Worm (Caenorhabditis elegans) whole organism, L4 larva: Measurements from ENCODE around the gene B0303.4.
A peak's percentile ranks its signal among the peaks of the same experiment; 100 is the strongest.

Source experiments
- F10B5.3 ChIP-seq: sonication (generic microtip); optimal IDR thresholded peaks from 2 replicates; lab custom pipeline; 2016; ENCODE audit warnings: mild to moderate bottlenecking, missing genetic modification characterization, missing compliant biosample characterization
- R02D3.7 ChIP-seq: fragments of 150-350 bp; sonication (generic microtip); optimal IDR thresholded peaks from 3 replicates; lab custom pipeline; 2014; ENCODE audit warnings: missing biosample characterization, missing genetic modification characterization
- T20F7.1 ChIP-seq: fragments of 200-800 bp; sonication (Bioruptor generic); optimal IDR thresholded peaks from 2 replicates; lab custom pipeline; 2018; ENCODE audit warnings: mild to moderate bottlenecking, missing genetic modification characterization, missing compliant biosample characterization
- Y5F2A.4 ChIP-seq: fragments of 200-800 bp; sonication (Bioruptor generic); optimal IDR thresholded peaks from 2 replicates; lab custom pipeline; 2018; ENCODE audit warnings: mild to moderate bottlenecking, missing genetic modification characterization, missing compliant biosample characterization
- Y75B8A.6 ChIP-seq: fragments of 200-800 bp; sonication (Bioruptor generic); IDR thresholded peaks from 2 replicates; pipeline ENCODE4 v1.3.6; 2022; ENCODE audit warnings: missing genetic modification reagents, missing genetic modification characterization, missing compliant biosample characterization
- aly-2 ChIP-seq: sonication (generic microtip); optimal IDR thresholded peaks from 2 replicates; lab custom pipeline; 2018; ENCODE audit warnings: missing biosample characterization, missing genetic modification characterization
- ceh-20 ChIP-seq: fragments of 200-800 bp; sonication (Bioruptor generic); IDR thresholded peaks from 2 replicates; pipeline ENCODE4 v1.3.6; 2022; ENCODE audit warnings: missing genetic modification reagents, missing genetic modification characterization, missing compliant biosample characterization
- ceh-28 ChIP-seq: fragments of 150-350 bp; optimal IDR thresholded peaks from 2 replicates; lab custom pipeline; 2014; ENCODE audit warnings: missing biosample characterization, missing genetic modification reagents, missing genetic modification characterization
- ceh-82 ChIP-seq: sonication (generic microtip); optimal IDR thresholded peaks from 2 replicates; lab custom pipeline; 2017; ENCODE audit warnings: missing biosample characterization, missing genetic modification characterization
- ctbp-1 ChIP-seq: fragments of 200-800 bp; sonication (Bioruptor generic); IDR thresholded peaks from 2 replicates; pipeline ENCODE4 v1.3.6; 2022; ENCODE audit warnings: missing genetic modification reagents, missing genetic modification characterization, missing compliant biosample characterization
- daf-8 ChIP-seq: fragments of 200-800 bp; sonication (Bioruptor generic); IDR thresholded peaks from 2 replicates; pipeline ENCODE4 v1.3.6; 2022; ENCODE audit warnings: missing genetic modification characterization, missing compliant biosample characterization
- dmd-9 ChIP-seq: fragments of 200-800 bp; sonication (Bioruptor generic); IDR thresholded peaks from 2 replicates; pipeline ENCODE4 v1.3.6; 2022; ENCODE audit warnings: missing genetic modification reagents, missing genetic modification characterization, missing compliant biosample characterization
- dpl-1 ChIP-seq: fragments of 150-350 bp; optimal IDR thresholded peaks from 2 replicates; lab custom pipeline; 2014; ENCODE audit warnings: missing biosample characterization, missing genetic modification reagents, missing genetic modification characterization
- duxl-1 ChIP-seq: sonication (generic microtip); optimal IDR thresholded peaks from 2 replicates; lab custom pipeline; 2016; ENCODE audit warnings: mild to moderate bottlenecking, missing genetic modification characterization, moderate library complexity, missing compliant biosample characterization; ENCODE audit not compliant: poor library complexity
- dve-1 ChIP-seq: sonication (generic microtip); optimal IDR thresholded peaks from 2 replicates; lab custom pipeline; 2017; ENCODE audit warnings: antibody characterized with exemption, mild to moderate bottlenecking, missing genetic modification characterization, missing compliant biosample characterization; ENCODE audit not compliant: insufficient read depth
- egl-27 ChIP-seq: sonication (generic microtip); optimal IDR thresholded peaks from 3 replicates; lab custom pipeline; 2017; ENCODE audit warnings: missing biosample characterization, missing genetic modification reagents, missing genetic modification characterization
- egl-43 ChIP-seq: fragments of 200-800 bp; sonication (Bioruptor generic); IDR thresholded peaks from 2 replicates; pipeline ENCODE4 v1.3.6; 2022; ENCODE audit warnings: missing genetic modification reagents, missing genetic modification characterization, missing compliant biosample characterization
- fkh-10 ChIP-seq: fragments of 150-350 bp; optimal IDR thresholded peaks from 2 replicates; lab custom pipeline; 2014; ENCODE audit warnings: missing biosample characterization, missing genetic modification reagents, missing genetic modification characterization
- fos-1 ChIP-seq: fragments of 150-350 bp; optimal IDR thresholded peaks from 2 replicates; lab custom pipeline; 2014; ENCODE audit warnings: missing biosample characterization, missing genetic modification characterization
- gei-8 ChIP-seq: fragments of 200-800 bp; sonication (Bioruptor generic); optimal IDR thresholded peaks from 2 replicates; lab custom pipeline; 2018; ENCODE audit warnings: mild to moderate bottlenecking, missing genetic modification characterization, missing compliant biosample characterization
- hlh-30 ChIP-seq: sonication (generic microtip); optimal IDR thresholded peaks from 2 replicates; lab custom pipeline; 2017; ENCODE audit warnings: antibody characterized with exemption, mild to moderate bottlenecking, missing genetic modification characterization, missing compliant biosample characterization; ENCODE audit not compliant: insufficient read depth
- hmg-1.1 ChIP-seq: fragments of 200-800 bp; sonication (Bioruptor generic); IDR thresholded peaks from 2 replicates; pipeline ENCODE4 v1.3.6; 2022; ENCODE audit warnings: missing genetic modification reagents, missing genetic modification characterization, missing compliant biosample characterization
- jun-1 ChIP-seq: fragments of 150-350 bp; optimal IDR thresholded peaks from 2 replicates; lab custom pipeline; 2014; ENCODE audit warnings: missing biosample characterization, missing genetic modification reagents, missing genetic modification characterization
- lin-1 ChIP-seq: fragments of 200-800 bp; sonication (Bioruptor generic); IDR thresholded peaks from 2 replicates; pipeline ENCODE4 v1.3.6; 2022; ENCODE audit warnings: missing genetic modification reagents, missing genetic modification characterization, missing compliant biosample characterization
- lin-13 ChIP-seq: fragments of 150-350 bp; optimal IDR thresholded peaks from 2 replicates; lab custom pipeline; 2014; ENCODE audit warnings: missing biosample characterization, missing genetic modification reagents, missing genetic modification characterization
- lin-15B ChIP-seq: fragments of 150-350 bp; sonication (generic microtip); optimal IDR thresholded peaks from 3 replicates; lab custom pipeline; 2014; ENCODE audit warnings: missing biosample characterization, missing genetic modification characterization
- lin-29 ChIP-seq: fragments of 200-800 bp; sonication (Bioruptor generic); IDR thresholded peaks from 2 replicates; pipeline ENCODE4 v1.3.6; 2022; ENCODE audit warnings: missing genetic modification reagents, missing genetic modification characterization, missing compliant biosample characterization
- lin-39 ChIP-seq: fragments of 150-350 bp; optimal IDR thresholded peaks from 2 replicates; lab custom pipeline; 2014; ENCODE audit warnings: missing biosample characterization, missing genetic modification reagents, missing genetic modification characterization
- lir-3 ChIP-seq: sonication (generic microtip); optimal IDR thresholded peaks from 2 replicates; lab custom pipeline; 2016; ENCODE audit warnings: mild to moderate bottlenecking, missing genetic modification characterization, missing compliant biosample characterization
- mep-1 ChIP-seq: fragments of 150-350 bp; sonication (generic microtip); optimal IDR thresholded peaks from 3 replicates; lab custom pipeline; 2014; ENCODE audit warnings: missing biosample characterization, missing genetic modification characterization
- mxl-2 ChIP-seq: fragments of 200-800 bp; sonication (Bioruptor generic); conservative IDR thresholded peaks from 2 replicates; pipeline ENCODE4 v1.3.6; 2022; ENCODE audit warnings: missing genetic modification reagents, missing genetic modification characterization, missing compliant biosample characterization
- mxl-3 ChIP-seq: fragments of 200-800 bp; sonication (Bioruptor generic); optimal IDR thresholded peaks from 2 replicates; lab custom pipeline; 2018; ENCODE audit warnings: mild to moderate bottlenecking, missing genetic modification characterization, missing compliant biosample characterization
- nhr-11 ChIP-seq: fragments of 150-350 bp; optimal IDR thresholded peaks from 2 replicates; lab custom pipeline; 2014; ENCODE audit warnings: missing biosample characterization, missing genetic modification characterization
- nhr-111 ChIP-seq: fragments of 200-800 bp; sonication (Bioruptor generic); optimal IDR thresholded peaks from 2 replicates; lab custom pipeline; 2018; ENCODE audit warnings: mild to moderate bottlenecking, missing genetic modification characterization, missing compliant biosample characterization
- nhr-25 ChIP-seq: sonication (generic microtip); optimal IDR thresholded peaks from 2 replicates; lab custom pipeline; 2017; ENCODE audit warnings: missing genetic modification characterization, mild to moderate bottlenecking, missing compliant biosample characterization, antibody characterized with exemption, moderate library complexity, borderline replicate concordance; ENCODE audit not compliant: insufficient read depth
- nhr-28 ChIP-seq: fragments of 150-350 bp; optimal IDR thresholded peaks from 2 replicates; lab custom pipeline; 2014; ENCODE audit warnings: missing biosample characterization, missing genetic modification characterization
- nhr-6 ChIP-seq: fragments of 150-350 bp; optimal IDR thresholded peaks from 2 replicates; lab custom pipeline; 2014; ENCODE audit warnings: missing biosample characterization, missing genetic modification characterization
- pha-4 ChIP-seq, 2 experiments: fragments of 150-350 bp in 1 of 2; fragments of 200-800 bp in 1 of 2; sonication (Bioruptor generic) in 1 of 2; IDR thresholded peaks in 1 of 2; optimal IDR thresholded peaks in 1 of 2; 2 replicates each; pipeline versions ENCODE4 v1.3.6 to Lab custom; 2014 to 2022; ENCODE audit warnings: missing genetic modification characterization in 2 of 2, missing genetic modification reagents in 2 of 2, missing biosample characterization in 1 of 2, missing compliant biosample characterization in 1 of 2
- php-3 ChIP-seq: fragments of 200-800 bp; sonication (Bioruptor generic); IDR thresholded peaks from 2 replicates; pipeline ENCODE4 v1.3.6; 2022; ENCODE audit warnings: missing genetic modification reagents, missing genetic modification characterization, missing compliant biosample characterization
- pqm-1 ChIP-seq: sonication (generic microtip); optimal IDR thresholded peaks from 2 replicates; lab custom pipeline; 2017; ENCODE audit warnings: missing biosample characterization, missing genetic modification characterization
- set-16 ChIP-seq: fragments of 200-800 bp; sonication (Bioruptor generic); IDR thresholded peaks from 2 replicates; pipeline ENCODE4 v1.3.6; 2022; ENCODE audit warnings: missing genetic modification reagents, missing genetic modification characterization, missing compliant biosample characterization
- snpc-1.2 ChIP-seq: fragments of 200-800 bp; sonication (Bioruptor generic); IDR thresholded peaks from 2 replicates; pipeline ENCODE4 v1.3.6; 2022; ENCODE audit warnings: missing genetic modification reagents, missing genetic modification characterization, missing compliant biosample characterization
- snpc-4 ChIP-seq: fragments of 150-350 bp; optimal IDR thresholded peaks from 2 replicates; lab custom pipeline; 2014; ENCODE audit warnings: missing biosample characterization, missing genetic modification characterization
- spr-3 ChIP-seq: fragments of 200-800 bp; sonication (Bioruptor generic); optimal IDR thresholded peaks from 2 replicates; lab custom pipeline; 2018; ENCODE audit warnings: mild to moderate bottlenecking, missing genetic modification characterization, missing compliant biosample characterization
- tag-97 ChIP-seq: fragments of 200-800 bp; sonication (Bioruptor generic); IDR thresholded peaks from 2 replicates; pipeline ENCODE4 v1.3.6; 2022; ENCODE audit warnings: missing genetic modification characterization, missing compliant biosample characterization
- unc-39 ChIP-seq: sonication (generic microtip); optimal IDR thresholded peaks from 2 replicates; lab custom pipeline; 2017; ENCODE audit warnings: missing biosample characterization, missing genetic modification characterization
- vab-7 ChIP-seq: fragments of 200-800 bp; sonication (Bioruptor generic); IDR thresholded peaks from 2 replicates; pipeline ENCODE4 v1.3.6; 2022; ENCODE audit warnings: missing genetic modification reagents, missing genetic modification characterization, missing compliant biosample characterization
- zag-1 ChIP-seq: fragments of 150-350 bp; optimal IDR thresholded peaks from 2 replicates; lab custom pipeline; 2014; ENCODE audit warnings: missing biosample characterization, missing genetic modification characterization
- zfp-3 ChIP-seq: fragments of 200-800 bp; sonication (Bioruptor generic); conservative IDR thresholded peaks from 2 replicates; pipeline ENCODE4 v1.3.6; 2022; ENCODE audit warnings: missing genetic modification reagents, missing genetic modification characterization, missing compliant biosample characterization
- zip-2 ChIP-seq: fragments of 150-350 bp; optimal IDR thresholded peaks from 2 replicates; lab custom pipeline; 2014; ENCODE audit warnings: missing biosample characterization, missing genetic modification characterization
- ztf-7 ChIP-seq: fragments of 150-350 bp; optimal IDR thresholded peaks from 2 replicates; lab custom pipeline; 2014; ENCODE audit warnings: missing biosample characterization, missing genetic modification characterization

B0303.4 gene

DNA sequence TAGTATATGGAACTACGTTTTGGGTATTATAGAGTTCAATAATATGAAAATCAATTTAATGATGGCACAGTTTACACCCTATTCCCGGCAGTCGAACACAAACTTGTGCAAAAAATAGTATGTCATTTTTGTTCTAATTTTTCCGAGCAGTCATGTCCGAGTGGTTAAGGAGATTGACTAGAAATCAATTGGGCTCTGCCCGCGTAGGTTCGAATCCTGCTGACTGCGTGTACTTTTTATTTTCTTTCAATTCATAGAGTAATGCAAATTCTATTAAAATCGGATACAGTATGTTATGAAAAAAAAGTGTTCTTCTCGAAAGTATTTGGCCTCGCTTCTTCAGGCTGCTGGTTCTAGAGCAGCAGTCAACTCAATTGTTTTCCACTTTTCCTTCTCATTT, 43.6 kb upstream of the B0303.4 start (continued):
- TF ChIP-seq pha-4 (GFP tag; IDR thresholded peaks at IDR 0.05; lab: Robert Waterston, UW) (peak; percentile 66; the same call in 1 of the 2 replicates), pha-4 (tag; optimal IDR thresholded peaks at IDR 0.05; lab: Kevin White, UChicago) (no peak), fkh-10 (no peak), nhr-28 (tag; lab: Kevin White, UChicago) (no peak), hmg-1.1 (GFP tag; lab: Robert Waterston, UW) (0 out of 2 replicates have a peak, but pooled peaks have one; percentile 12), unc-39 (tag; lab: Kevin White, UChicago) (no peak), snpc-4 (tag; lab: Kevin White, UChicago) (no peak), pqm-1 (tag; lab: Kevin White, UChicago) (no peak), jun-1 (tag; lab: Kevin White, UChicago) (no peak), dve-1 (tag; lab: Kevin White, UChicago) (no peak), lin-1 (no peak), nhr-11 (tag; lab: Kevin White, UChicago) (no peak), php-3 (GFP tag; lab: Robert Waterston, UW) (no peak), aly-2 (no peak), lir-3 (tag; lab: Kevin White, UChicago) (no peak), lin-29 (GFP tag; lab: Robert Waterston, UW) (no peak), mxl-2 (no peak), T20F7.1 (GFP tag; lab: Kevin White, UChicago) (peak; percentile 13), nhr-6 (tag; lab: Kevin White, UChicago) (no peak), daf-8 (GFP tag; lab: Robert Waterston, UW) (no peak), ceh-82 (no peak), dpl-1 (GFP tag; lab: Kevin White, UChicago) (no peak), egl-27 (tag; lab: Kevin White, UChicago) (no peak), ctbp-1 (GFP tag; lab: Robert Waterston, UW) (0 out of 2 replicates have a peak, but pooled peaks have one; percentile 32), R02D3.7 (tag; lab: Kevin White, UChicago) (no peak), nhr-25 (tag; lab: Kevin White, UChicago) (no peak), spr-3 (GFP tag; lab: Kevin White, UChicago) (no peak), lin-15B (tag; lab: Kevin White, UChicago) (no peak), ztf-7 (tag; lab: Kevin White, UChicago) (no peak), ceh-28 (tag; lab: Kevin White, UChicago) (no peak), lin-39 (tag; lab: Kevin White, UChicago) (no peak), egl-43 (no peak), fos-1 (tag; lab: Kevin White, UChicago) (no peak), zfp-3 (no peak), zag-1 (tag; lab: Kevin White, UChicago) (no peak), Y75B8A.6 (GFP tag; lab: Robert Waterston, UW) (no peak), mep-1 (tag; lab: Kevin White, UChicago) (no peak), lin-13 (no peak), vab-7 (GFP tag; lab: Robert Waterston, UW) (peak; percentile 71), F10B5.3 (no peak), nhr-111 (GFP tag; lab: Kevin White, UChicago) (no peak), snpc-1.2 (GFP tag; lab: Robert Waterston, UW) (peak; percentile 37; the same call in 1 of the 2 replicates), zip-2 (tag; lab: Kevin White, UChicago) (no peak), hlh-30 (no peak), dmd-9 (GFP tag; lab: Robert Waterston, UW) (no peak), Y5F2A.4 (no peak), duxl-1 (tag; lab: Kevin White, UChicago) (no peak), tag-97 (no peak), ceh-20 (GFP tag; lab: Robert Waterston, UW) (0 out of 2 replicates have a peak, but pooled peaks have one; percentile 15), gei-8 (no peak), set-16 (GFP tag; lab: Robert Waterston, UW) (no peak), mxl-3 (GFP tag; lab: Kevin White, UChicago) (no peak)
